Worm (Caenorhabditis elegans) whole organism, early embryonic: ENCODE results near the gene nhr-61.

Experiments used
- B0310.2 ChIP-seq: sonication (generic microtip); optimal IDR thresholded peaks from 2 replicates; lab custom pipeline; 2016; ENCODE audit warnings: mild to moderate bottlenecking, missing genetic modification characterization, missing compliant biosample characterization
- F13C5.2 ChIP-seq: sonication (generic microtip); optimal IDR thresholded peaks from 2 replicates; lab custom pipeline; 2017; ENCODE audit warnings: mild to moderate bottlenecking, missing genetic modification characterization, inconsistent platforms, missing compliant biosample characterization
- aly-1 ChIP-seq: sonication (generic microtip); optimal IDR thresholded peaks from 2 replicates; lab custom pipeline; 2016; ENCODE audit warnings: missing genetic modification characterization, missing compliant biosample characterization
- ama-1 ChIP-seq: fragments of 150-350 bp; optimal IDR thresholded peaks from 2 replicates; lab custom pipeline; 2014
- ceh-13 ChIP-seq: fragments of 200-800 bp; sonication (Bioruptor generic); optimal IDR thresholded peaks from 2 replicates; lab custom pipeline; 2018; ENCODE audit warnings: mild to moderate bottlenecking, missing genetic modification characterization, missing compliant biosample characterization
- ceh-36 ChIP-seq: sonication (generic microtip); optimal IDR thresholded peaks from 2 replicates; lab custom pipeline; 2016; ENCODE audit warnings: missing genetic modification characterization, inconsistent platforms, missing compliant biosample characterization
- ets-7 ChIP-seq: sonication (generic microtip); optimal IDR thresholded peaks from 2 replicates; lab custom pipeline; 2016; ENCODE audit warnings: missing genotype, missing genetic modification characterization, missing compliant biosample characterization
- flt-1 ChIP-seq: fragments of 200-800 bp; sonication (Bioruptor generic); IDR thresholded peaks from 2 replicates; pipeline ENCODE4 v1.3.6; 2022; ENCODE audit warnings: missing genetic modification characterization, missing compliant biosample characterization
- hmbx-1 ChIP-seq: sonication (generic microtip); optimal IDR thresholded peaks from 2 replicates; lab custom pipeline; 2016; ENCODE audit warnings: mild to moderate bottlenecking, missing genetic modification characterization, missing compliant biosample characterization
- hmg-4 ChIP-seq: fragments of 200-800 bp; sonication (Bioruptor generic); optimal IDR thresholded peaks from 2 replicates; lab custom pipeline; 2018; ENCODE audit warnings: mild to moderate bottlenecking, missing genetic modification characterization, missing compliant biosample characterization
- hnd-1 ChIP-seq: sonication (generic microtip); optimal IDR thresholded peaks from 2 replicates; lab custom pipeline; 2016; ENCODE audit warnings: missing genetic modification characterization, missing compliant biosample characterization
- pes-1 ChIP-seq: fragments of 200-800 bp; sonication (Bioruptor generic); IDR thresholded peaks from 2 replicates; pipeline ENCODE4 v1.3.6; 2022; ENCODE audit warnings: missing genetic modification reagents, missing genetic modification characterization, missing compliant biosample characterization
- scrt-1 ChIP-seq: fragments of 200-800 bp; sonication (Bioruptor generic); IDR thresholded peaks from 2 replicates; pipeline ENCODE4 v1.3.6; 2022; ENCODE audit warnings: missing genetic modification characterization, missing compliant biosample characterization
- sea-1 ChIP-seq: fragments of 200-800 bp; sonication (Bioruptor generic); conservative IDR thresholded peaks from 2 replicates; pipeline ENCODE4 v1.3.6; 2022; ENCODE audit warnings: missing genetic modification characterization, missing compliant biosample characterization
- tbx-11 ChIP-seq: fragments of 200-800 bp; sonication (Bioruptor generic); IDR thresholded peaks from 2 replicates; pipeline ENCODE4 v1.3.6; 2022; ENCODE audit warnings: missing genetic modification characterization, missing compliant biosample characterization
- tbx-37 ChIP-seq: fragments of 200-800 bp; sonication (Bioruptor generic); conservative IDR thresholded peaks from 2 replicates; pipeline ENCODE4 v1.3.6; 2022; ENCODE audit warnings: missing genetic modification reagents, missing genetic modification characterization, missing compliant biosample characterization
- tra-4 ChIP-seq: sonication (generic microtip); optimal IDR thresholded peaks from 2 replicates; lab custom pipeline; 2017; ENCODE audit warnings: missing genetic modification characterization, missing compliant biosample characterization

nhr-61 gene

DNA sequence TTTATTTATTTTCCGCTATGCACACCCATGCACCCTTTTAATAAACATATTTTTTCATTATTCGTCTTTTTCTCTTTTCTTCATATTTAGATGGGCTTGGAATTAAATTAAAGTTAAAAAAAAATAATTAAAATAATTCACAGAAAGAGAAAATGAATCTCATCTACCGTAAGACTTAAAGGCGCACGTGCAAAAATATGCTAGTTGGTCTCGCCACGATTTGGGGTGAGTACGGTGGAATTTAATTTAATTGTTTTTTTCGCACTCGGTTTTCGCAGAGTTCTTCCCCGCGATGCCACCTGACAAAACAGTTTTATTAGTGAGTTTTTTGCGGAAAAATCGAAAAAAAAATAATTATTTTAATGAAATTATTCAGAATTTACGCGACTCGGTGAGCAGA, 40.3 kb downstream of the nhr-61 start, which contains the start of gene Y54E2A.8:
Y54E2A.8 (plus strand) TSS at position 254 of the 400 bp plus-strand sequence.
- no peak for TF ChIP-seq hmg-4
- TF ChIP-seq ceh-13 (GFP tag; lab: Kevin White, UChicago): no peak
- no peak for TF ChIP-seq tbx-11 (GFP tag; lab: Robert Waterston, UW)
- no peak for TF ChIP-seq aly-1 (tag; lab: Kevin White, UChicago)
- TF ChIP-seq pes-1 (GFP tag; lab: Robert Waterston, UW): no peak
- TF ChIP-seq tbx-37 (GFP tag; lab: Robert Waterston, UW): no peak
- TF ChIP-seq tra-4 (tag; lab: Kevin White, UChicago): no peak
- TF ChIP-seq ama-1 (lab: Kevin White, UChicago): no peak
- no peak for TF ChIP-seq flt-1 (GFP tag; lab: Robert Waterston, UW)
- TF ChIP-seq scrt-1: no peak
- no peak for TF ChIP-seq sea-1 (GFP tag; lab: Robert Waterston, UW)
- TF ChIP-seq hnd-1 (tag; lab: Kevin White, UChicago): no peak
- TF ChIP-seq B0310.2 (tag; lab: Kevin White, UChicago): no peak
- TF ChIP-seq ets-7: no peak
- no peak for TF ChIP-seq hmbx-1 (tag; lab: Kevin White, UChicago)
- no peak for TF ChIP-seq ceh-36 (tag; lab: Kevin White, UChicago)
- TF ChIP-seq F13C5.2 (tag; lab: Kevin White, UChicago): no peak

ce11 chrII:14772956-14773788, 45.2 kb downstream of the nhr-61 start, which contains the start of gene Y54E2A.7:
Y54E2A.7 (minus strand) TSS chrII:14773006.
- TF ChIP-seq tra-4 (tag; lab: Kevin White, UChicago): no peak
- TF ChIP-seq tbx-11 (GFP tag; lab: Robert Waterston, UW): no peak
- no peak for TF ChIP-seq F13C5.2 (tag; lab: Kevin White, UChicago)
- TF ChIP-seq scrt-1: no peak
- no peak for TF ChIP-seq ama-1 (lab: Kevin White, UChicago)
- TF ChIP-seq aly-1 (tag; lab: Kevin White, UChicago): no peak
- no peak for TF ChIP-seq ets-7
- no peak for TF ChIP-seq hmbx-1 (tag; lab: Kevin White, UChicago)
- TF ChIP-seq flt-1 (GFP tag; lab: Robert Waterston, UW): no peak
- TF ChIP-seq ceh-36 (tag; lab: Kevin White, UChicago): no peak
- no peak for TF ChIP-seq B0310.2 (tag; lab: Kevin White, UChicago)
- TF ChIP-seq pes-1 (GFP tag; lab: Robert Waterston, UW): no peak; the same call in 1 of the 2 replicates
- TF ChIP-seq hmg-4: no peak

ce11 chrII:14772113-14772512, 46.2 kb downstream of the nhr-61 start:
- TF ChIP-seq ama-1 (lab: Kevin White, UChicago): no peak
- TF ChIP-seq hmg-4: no peak
- TF ChIP-seq scrt-1: no peak
- TF ChIP-seq F13C5.2 (tag; lab: Kevin White, UChicago): no peak
- no peak for TF ChIP-seq tbx-11 (GFP tag; lab: Robert Waterston, UW)
- no peak for TF ChIP-seq hnd-1 (tag; lab: Kevin White, UChicago)
- TF ChIP-seq flt-1 (GFP tag; lab: Robert Waterston, UW): no peak
- no peak for TF ChIP-seq pes-1 (GFP tag; lab: Robert Waterston, UW)
- TF ChIP-seq ceh-36 (tag; lab: Kevin White, UChicago): no peak
- TF ChIP-seq aly-1 (tag; lab: Kevin White, UChicago): no peak
- no peak for TF ChIP-seq ceh-13 (GFP tag; lab: Kevin White, UChicago)
- TF ChIP-seq B0310.2 (tag; lab: Kevin White, UChicago): no peak
- TF ChIP-seq sea-1 (GFP tag; lab: Robert Waterston, UW): no peak
- TF ChIP-seq tra-4 (tag; lab: Kevin White, UChicago): no peak
- TF ChIP-seq tbx-37 (GFP tag; lab: Robert Waterston, UW): no peak
- no peak for TF ChIP-seq ets-7
- TF ChIP-seq hmbx-1 (tag; lab: Kevin White, UChicago): no peak

DNA sequence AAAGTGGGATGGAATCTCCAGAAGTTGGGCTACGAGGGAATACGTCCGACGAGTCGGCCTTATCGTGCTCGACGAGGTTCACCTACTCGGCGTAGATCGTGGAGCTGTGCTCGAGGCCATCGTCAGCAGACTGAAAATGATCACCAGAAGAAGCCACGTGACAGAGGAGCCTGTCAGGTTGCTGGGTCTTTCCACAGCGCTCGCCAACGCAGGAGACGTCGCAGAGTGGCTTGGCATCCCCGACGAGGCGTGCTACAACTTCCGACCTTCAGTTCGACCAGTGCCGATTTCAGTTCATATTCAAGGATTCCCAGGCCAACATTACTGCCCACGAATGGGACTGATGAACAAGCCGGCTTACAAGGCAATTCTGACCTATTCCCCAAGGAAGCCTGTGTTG, 47.2 kb downstream of the nhr-61 start:
- no peak for TF ChIP-seq sea-1 (GFP tag; lab: Robert Waterston, UW)
- TF ChIP-seq scrt-1: no peak
- TF ChIP-seq ama-1 (lab: Kevin White, UChicago): no peak
- TF ChIP-seq hmbx-1 (tag; lab: Kevin White, UChicago): no peak
- TF ChIP-seq F13C5.2 (tag; lab: Kevin White, UChicago): no peak
- TF ChIP-seq tbx-37 (GFP tag; lab: Robert Waterston, UW): no peak
- TF ChIP-seq tbx-11 (GFP tag; lab: Robert Waterston, UW): no peak
- no peak for TF ChIP-seq B0310.2 (tag; lab: Kevin White, UChicago)
- no peak for TF ChIP-seq tra-4 (tag; lab: Kevin White, UChicago)
- TF ChIP-seq ets-7: no peak
- TF ChIP-seq pes-1 (GFP tag; lab: Robert Waterston, UW): no peak
- no peak for TF ChIP-seq ceh-36 (tag; lab: Kevin White, UChicago)
- no peak for TF ChIP-seq flt-1 (GFP tag; lab: Robert Waterston, UW)
- TF ChIP-seq ceh-13 (GFP tag; lab: Kevin White, UChicago): no peak
- no peak for TF ChIP-seq hnd-1 (tag; lab: Kevin White, UChicago)
- no peak for TF ChIP-seq hmg-4
- no peak for TF ChIP-seq aly-1 (tag; lab: Kevin White, UChicago)

ce11 chrII:14768804-14769203, 49.5 kb downstream of the nhr-61 start:
- TF ChIP-seq ama-1 (lab: Kevin White, UChicago) (no peak), ets-7 (no peak)
